Fruit fly (Drosophila melanogaster) whole organism, adult: ENCODE data around the gene CG9951.

Experiments used
- CG11617 ChIP-seq: fragments of 200-800 bp; sonication (Bioruptor generic); optimal IDR thresholded peaks from 2 replicates; lab custom pipeline; 2017; ENCODE audit warnings: mild to moderate bottlenecking, missing biosample characterization, missing genetic modification reagents, missing genetic modification characterization
- CG12768 ChIP-seq: fragments of 200-800 bp; sonication (Bioruptor generic); optimal IDR thresholded peaks from 2 replicates; lab custom pipeline; 2017; ENCODE audit warnings: missing biosample characterization, missing genetic modification characterization, mild to moderate bottlenecking, moderate library complexity, missing genetic modification reagents
- CG14711 ChIP-seq: fragments of 200-800 bp; sonication (Bioruptor generic); optimal IDR thresholded peaks from 2 replicates; lab custom pipeline; 2018; ENCODE audit warnings: missing biosample characterization, mild to moderate bottlenecking, missing genetic modification characterization, moderate library complexity
- CG1620 ChIP-seq: fragments of 200-800 bp; sonication (Bioruptor generic); optimal IDR thresholded peaks from 2 replicates; lab custom pipeline; 2016; ENCODE audit warnings: missing biosample characterization, missing genetic modification characterization
- CG33017 ChIP-seq: fragments of 200-800 bp; sonication (Bioruptor generic); optimal IDR thresholded peaks from 2 replicates; lab custom pipeline; 2018; ENCODE audit warnings: missing biosample characterization, mild to moderate bottlenecking, missing genetic modification characterization, moderate library complexity
- CG5204 ChIP-seq: fragments of 200-800 bp; sonication (Bioruptor generic); optimal IDR thresholded peaks from 2 replicates; lab custom pipeline; 2016; ENCODE audit warnings: missing biosample characterization, missing genetic modification characterization
- CG7045 ChIP-seq: fragments of 200-800 bp; sonication (Bioruptor generic); optimal IDR thresholded peaks from 2 replicates; lab custom pipeline; 2017; ENCODE audit warnings: missing biosample characterization, mild to moderate bottlenecking, missing genetic modification characterization
- CG7101 ChIP-seq: fragments of 200-800 bp; sonication (Bioruptor generic); optimal IDR thresholded peaks from 2 replicates; lab custom pipeline; 2018; ENCODE audit warnings: missing biosample characterization, mild to moderate bottlenecking, missing genetic modification characterization, moderate library complexity
- Clk ChIP-seq: fragments of 200-800 bp; sonication (Bioruptor generic); optimal IDR thresholded peaks from 2 replicates; lab custom pipeline; 2017; ENCODE audit warnings: missing biosample characterization, missing genetic modification characterization
- Crg-1 ChIP-seq: fragments of 200-800 bp; sonication (Bioruptor generic); optimal IDR thresholded peaks from 2 replicates; lab custom pipeline; 2016; ENCODE audit warnings: missing biosample characterization, missing genetic modification characterization
- Hr96 ChIP-seq: fragments of 200-800 bp; sonication (Bioruptor generic); optimal IDR thresholded peaks from 2 replicates; lab custom pipeline; 2016; ENCODE audit warnings: missing biosample characterization, missing genetic modification characterization
- Mnt ChIP-seq: fragments of 200-800 bp; sonication (Bioruptor generic); optimal IDR thresholded peaks from 2 replicates; lab custom pipeline; 2016; ENCODE audit warnings: missing biosample characterization, mild to moderate bottlenecking, missing genetic modification characterization
- bab1 ChIP-seq: fragments of 200-800 bp; sonication (Bioruptor generic); optimal IDR thresholded peaks from 3 replicates; lab custom pipeline; 2019; ENCODE audit warnings: missing biosample characterization, mild to moderate bottlenecking, missing genetic modification characterization, moderate library complexity
- cic ChIP-seq: fragments of 200-800 bp; sonication (Bioruptor generic); optimal IDR thresholded peaks from 2 replicates; lab custom pipeline; 2017; ENCODE audit warnings: missing biosample characterization, mild to moderate bottlenecking, missing genetic modification characterization, moderate library complexity
- cnc ChIP-seq, 2 experiments: fragments of >200 bp; optimal IDR thresholded peaks; 2 replicates each; lab custom pipeline; 2017
- kay ChIP-seq: fragments of 200-800 bp; sonication (Bioruptor generic); peaks from one replicate; lab custom pipeline; 2016; ENCODE audit warnings: missing biosample characterization, missing genetic modification characterization, borderline replicate concordance
- ovo ChIP-seq: fragments of 200-800 bp; sonication (Bioruptor generic); optimal IDR thresholded peaks from 2 replicates; lab custom pipeline; 2016; ENCODE audit warnings: missing biosample characterization, missing genetic modification characterization
- pad ChIP-seq: fragments of 200-800 bp; sonication (Bioruptor generic); optimal IDR thresholded peaks from 3 replicates; lab custom pipeline; 2017; ENCODE audit warnings: missing biosample characterization, missing genetic modification characterization, mild to moderate bottlenecking, moderate library complexity, missing genetic modification reagents
- tj ChIP-seq: fragments of 200-800 bp; sonication (Bioruptor generic); optimal IDR thresholded peaks from 3 replicates; lab custom pipeline; 2017; ENCODE audit warnings: missing biosample characterization, mild to moderate bottlenecking, missing genetic modification characterization, moderate library complexity
- toe ChIP-seq: fragments of 200-800 bp; sonication (Bioruptor generic); optimal IDR thresholded peaks from 2 replicates; lab custom pipeline; 2016; ENCODE audit warnings: missing biosample characterization, missing genetic modification characterization

Gene CG9951

dm6 chr3L:16845607-16846277 is 17.2 kb upstream of the CG9951 start, which contains the start of gene CG32161:
Gene CG32161 (plus strand): TSS chr3L:16846227.
- no peak for TF ChIP-seq cnc (optimal IDR thresholded peaks at IDR 0.05; lab: Kevin White, UChicago)
- TF ChIP-seq CG5204 (GFP tag; lab: Kevin White, UChicago) = no peak
- TF ChIP-seq CG33017 (tag; lab: Kevin White, UChicago) = no peak
- no peak for TF ChIP-seq tj (GFP tag; lab: Kevin White, UChicago)
- no peak for TF ChIP-seq CG11617 (GFP tag; lab: Kevin White, UChicago)
- TF ChIP-seq CG7045 (GFP tag; lab: Kevin White, UChicago) = no peak

DNA sequence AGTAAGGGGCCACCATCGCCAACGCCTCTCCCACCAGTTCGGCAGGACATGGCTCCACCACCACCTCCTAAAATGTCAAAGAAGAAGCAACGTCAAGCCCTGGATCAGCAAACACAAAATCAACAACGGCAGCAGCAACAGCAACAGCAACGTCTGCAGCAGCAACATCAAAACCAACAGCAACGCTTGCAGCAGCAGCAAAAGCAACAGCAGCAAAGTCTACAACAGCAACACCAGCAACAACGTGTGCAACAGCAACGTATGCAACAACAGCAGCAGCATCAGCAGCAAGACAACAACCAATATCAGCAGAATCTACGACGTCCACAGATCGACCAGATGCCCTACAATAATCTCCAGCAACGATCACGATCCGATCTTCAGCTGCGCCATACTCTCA is 11.4 kb upstream of the CG9951 start:
- TF ChIP-seq pad (GFP tag; lab: Kevin White, UChicago) = no peak
- TF ChIP-seq CG11617 (GFP tag; lab: Kevin White, UChicago) = no peak
- no peak for TF ChIP-seq Crg-1
- no peak for TF ChIP-seq cic
- TF ChIP-seq CG12768 (GFP tag; lab: Kevin White, UChicago) = no peak
- no peak for TF ChIP-seq Mnt (GFP tag; lab: Kevin White, UChicago)
- TF ChIP-seq bab1 = no peak
- no peak for TF ChIP-seq Clk
- no peak for TF ChIP-seq CG33017 (tag; lab: Kevin White, UChicago)
- no peak for TF ChIP-seq Hr96 (GFP tag; lab: Kevin White, UChicago)
- no peak for TF ChIP-seq cnc (optimal IDR thresholded peaks at IDR 0.05; lab: Kevin White, UChicago)
- TF ChIP-seq CG5204 (GFP tag; lab: Kevin White, UChicago) = no peak
- TF ChIP-seq toe (GFP tag; lab: Kevin White, UChicago) = no peak
- TF ChIP-seq CG7045 (GFP tag; lab: Kevin White, UChicago) = no peak
- no peak for TF ChIP-seq tj (GFP tag; lab: Kevin White, UChicago)
- no peak for TF ChIP-seq CG7101 (tag; lab: Kevin White, UChicago)
- TF ChIP-seq CG14711 = no peak
- no peak for TF ChIP-seq kay
- TF ChIP-seq CG1620 (GFP tag; lab: Kevin White, UChicago) = no peak
- TF ChIP-seq ovo = no peak

dm6 chr3L:16853533-16854386 is 9.2 kb upstream of the CG9951 start, which contains the start of gene sina:
Gene sina (plus strand): TSS chr3L:16853751.
- peak; percentile 1 for TF ChIP-seq Crg-1
- TF ChIP-seq ovo = peak; percentile 18
- TF ChIP-seq toe (GFP tag; lab: Kevin White, UChicago) = no peak
- TF ChIP-seq CG1620 (GFP tag; lab: Kevin White, UChicago) = peak; percentile 28
- no peak for TF ChIP-seq Hr96 (GFP tag; lab: Kevin White, UChicago)
- peak; percentile 25 for TF ChIP-seq CG7101 (tag; lab: Kevin White, UChicago)
- TF ChIP-seq CG7045 (GFP tag; lab: Kevin White, UChicago) = no peak
- no peak for TF ChIP-seq Clk
- TF ChIP-seq kay = no peak
- no peak for TF ChIP-seq CG12768 (GFP tag; lab: Kevin White, UChicago)
- peak; percentile 50 for TF ChIP-seq bab1
- TF ChIP-seq CG5204 (GFP tag; lab: Kevin White, UChicago) = no peak
- TF ChIP-seq cnc (optimal IDR thresholded peaks at IDR 0.05; lab: Kevin White, UChicago) = no peak
- TF ChIP-seq cic = peak; percentile 41
- no peak for TF ChIP-seq pad (GFP tag; lab: Kevin White, UChicago)
- TF ChIP-seq tj (GFP tag; lab: Kevin White, UChicago) = peak; percentile 14
- TF ChIP-seq CG33017 (tag; lab: Kevin White, UChicago) = peak; percentile 33
- TF ChIP-seq CG11617 (GFP tag; lab: Kevin White, UChicago) = no peak
- TF ChIP-seq Mnt (GFP tag; lab: Kevin White, UChicago) = no peak
- peak; percentile 8 for TF ChIP-seq CG14711

DNA sequence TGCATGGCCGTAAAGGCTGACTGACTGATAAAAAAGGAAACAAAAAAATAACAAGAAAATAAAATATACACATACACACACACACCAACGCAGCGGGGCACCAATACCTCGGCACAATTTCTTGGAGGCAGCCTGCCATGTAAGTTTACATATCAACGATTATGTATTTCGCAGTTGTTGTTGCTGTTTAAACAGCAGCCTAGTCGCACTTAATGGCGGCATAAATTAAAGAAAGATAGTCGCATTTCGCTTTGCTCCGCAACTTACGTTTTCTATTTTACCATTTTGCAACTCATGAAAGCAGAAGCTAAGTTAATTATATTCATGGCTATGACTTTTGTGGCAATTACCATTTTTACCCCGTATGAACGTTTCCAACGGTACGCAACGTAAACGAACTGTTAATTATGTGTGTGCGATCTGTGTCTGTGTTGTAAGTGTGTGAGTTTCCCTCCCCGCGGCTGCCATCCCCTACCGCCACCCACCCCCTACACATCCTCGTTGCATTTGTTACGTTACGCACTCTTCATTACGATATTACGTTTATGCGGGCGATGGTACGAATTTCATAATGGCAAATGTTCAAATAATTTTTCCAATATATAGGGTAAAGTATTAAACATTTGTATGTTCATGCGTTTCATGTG is 8.5 kb upstream of the CG9951 start:
- TF ChIP-seq Mnt (GFP tag; lab: Kevin White, UChicago) (no peak), CG33017 (tag; lab: Kevin White, UChicago) (no peak), tj (GFP tag; lab: Kevin White, UChicago) (no peak), toe (GFP tag; lab: Kevin White, UChicago) (no peak), bab1 (no peak), cic (no peak), kay (no peak), pad (GFP tag; lab: Kevin White, UChicago) (peak; percentile 90), CG12768 (GFP tag; lab: Kevin White, UChicago) (peak; percentile 1), CG1620 (GFP tag; lab: Kevin White, UChicago) (no peak), CG7101 (tag; lab: Kevin White, UChicago) (no peak)

- TF ChIP-seq CG12768 (GFP tag; lab: Kevin White, UChicago) = no peak
These were observed 7.7 kb upstream of the CG9951 start for dm6 chr3L:16855287-16855686.

dm6 chr3L:16858780-16859179 is 4.2 kb upstream of the CG9951 start, which contains the start of gene sinah:
Gene sinah (plus strand): TSS chr3L:16859080.
- TF ChIP-seq ovo = no peak
- TF ChIP-seq tj (GFP tag; lab: Kevin White, UChicago) = no peak
- no peak for TF ChIP-seq cnc (optimal IDR thresholded peaks at IDR 0.05; lab: Kevin White, UChicago)
- no peak for TF ChIP-seq CG33017 (tag; lab: Kevin White, UChicago)
- no peak for TF ChIP-seq cic
- TF ChIP-seq pad (GFP tag; lab: Kevin White, UChicago) = no peak
- no peak for TF ChIP-seq CG14711
- no peak for TF ChIP-seq Crg-1
- no peak for TF ChIP-seq CG11617 (GFP tag; lab: Kevin White, UChicago)
- TF ChIP-seq CG5204 (GFP tag; lab: Kevin White, UChicago) = no peak
